Worm (Caenorhabditis elegans): ENCODE results near the gene H25K10.2.

H25K10.2 gene

ce11 chrIV:16210913-16211312, at the start of gene H25K10.2:
H25K10.2 (minus strand) TSS chrIV:16211013.
- TF ChIP-seq M03D4.4 (tag; optimal IDR thresholded peaks at IDR 0.05) (no peak), lin-13 (tag; optimal IDR thresholded peaks at IDR 0.05) (no peak), ham-2 (GFP tag; optimal IDR thresholded peaks at IDR 0.05) (no peak), unc-39 (tag; optimal IDR thresholded peaks at IDR 0.05) (no peak), nhr-12 (tag; optimal IDR thresholded peaks at IDR 0.05) (no peak), flh-1 (GFP tag; optimal IDR thresholded peaks at IDR 0.05) (no peak), blmp-1 (tag; optimal IDR thresholded peaks at IDR 0.05) (no peak), ceh-39 (tag; optimal IDR thresholded peaks at IDR 0.05) (no peak), unc-120 (tag; optimal IDR thresholded peaks at IDR 0.05; ENCODE audit: poor library complexity, severe bottlenecking) (no peak), tbx-8 (GFP tag; optimal IDR thresholded peaks at IDR 0.05) (no peak), nhr-237 (tag; optimal IDR thresholded peaks at IDR 0.05) (no peak), sem-2 (GFP tag; optimal IDR thresholded peaks at IDR 0.05) (no peak), bed-3 (GFP tag; optimal IDR thresholded peaks at IDR 0.05) (no peak), lsy-2 (tag; optimal IDR thresholded peaks at IDR 0.05) (no peak), sptf-1 (tag; optimal IDR thresholded peaks at IDR 0.05) (no peak), ces-1 (GFP tag; optimal IDR thresholded peaks at IDR 0.05) (no peak), ceh-83 (GFP tag; optimal IDR thresholded peaks at IDR 0.05) (no peak), hlh-1 (tag; optimal IDR thresholded peaks at IDR 0.05) (no peak), nhr-28 (tag; optimal IDR thresholded peaks at IDR 0.05) (no peak)

ce11 chrIV:16257330-16257729, 46.5 kb upstream of the H25K10.2 start, which contains the start of gene hlh-31:
hlh-31 (plus strand) TSS chrIV:16257630.
- TF ChIP-seq zip-8 (tag; optimal IDR thresholded peaks at IDR 0.05) (peak; percentile 8), mls-2 (tag; optimal IDR thresholded peaks at IDR 0.05) (no peak)

- TF ChIP-seq lin-32 (GFP tag; optimal IDR thresholded peaks at IDR 0.05) (no peak), M03D4.4 (tag; optimal IDR thresholded peaks at IDR 0.05) (no peak), lin-13 (tag; optimal IDR thresholded peaks at IDR 0.05) (no peak), ham-2 (GFP tag; optimal IDR thresholded peaks at IDR 0.05) (no peak), nhr-76 (tag; optimal IDR thresholded peaks at IDR 0.05) (no peak), nhr-12 (tag; optimal IDR thresholded peaks at IDR 0.05) (no peak), unc-39 (tag; optimal IDR thresholded peaks at IDR 0.05) (no peak), sem-2 (GFP tag; optimal IDR thresholded peaks at IDR 0.05) (no peak), unc-62 (GFP tag; optimal IDR thresholded peaks at IDR 0.05) (no peak), elt-1 (tag; optimal IDR thresholded peaks at IDR 0.05; ENCODE audit: borderline replicate concordance, insufficient read depth) (no peak), ceh-39 (tag; optimal IDR thresholded peaks at IDR 0.05) (no peak), flh-1 (GFP tag; optimal IDR thresholded peaks at IDR 0.05) (no peak)
Measured at ce11 chrIV:16254464-16254863, 43.7 kb upstream of the H25K10.2 start, which contains the start of gene hlh-17. hlh-17 (plus strand) TSS chrIV:16254764.

ce11 chrIV:16247131-16247530, 36.3 kb upstream of the H25K10.2 start, which contains the start of gene F38C2.1:
F38C2.1 (plus strand) TSS chrIV:16247431.
- TF ChIP-seq tbx-8 (GFP tag; optimal IDR thresholded peaks at IDR 0.05): no peak
- TF ChIP-seq nhr-76 (tag; optimal IDR thresholded peaks at IDR 0.05): no peak
- no peak for TF ChIP-seq nhr-237 (tag; optimal IDR thresholded peaks at IDR 0.05)
- no peak for TF ChIP-seq unc-39 (tag; optimal IDR thresholded peaks at IDR 0.05)
- no peak for TF ChIP-seq lsy-2 (tag; optimal IDR thresholded peaks at IDR 0.05)
- TF ChIP-seq M03D4.4 (tag; optimal IDR thresholded peaks at IDR 0.05): no peak
- TF ChIP-seq elt-3 (tag; optimal IDR thresholded peaks at IDR 0.05): no peak
- TF ChIP-seq zip-8 (tag; optimal IDR thresholded peaks at IDR 0.05): no peak
- TF ChIP-seq ceh-39 (tag; optimal IDR thresholded peaks at IDR 0.05): no peak
- no peak for TF ChIP-seq hlh-1 (tag; optimal IDR thresholded peaks at IDR 0.05)

- TF ChIP-seq nhr-12 (tag; optimal IDR thresholded peaks at IDR 0.05): no peak
- TF ChIP-seq pha-4 (tag; optimal IDR thresholded peaks at IDR 0.05): no peak
- TF ChIP-seq ham-2 (GFP tag; optimal IDR thresholded peaks at IDR 0.05): no peak
- TF ChIP-seq lsy-2 (tag; optimal IDR thresholded peaks at IDR 0.05): no peak
- no peak for TF ChIP-seq mab-5 (tag; optimal IDR thresholded peaks at IDR 0.05)
- no peak for TF ChIP-seq lin-32 (GFP tag; optimal IDR thresholded peaks at IDR 0.05)
- TF ChIP-seq flh-1 (GFP tag; optimal IDR thresholded peaks at IDR 0.05): no peak
- TF ChIP-seq unc-39 (tag; optimal IDR thresholded peaks at IDR 0.05): no peak
- no peak for TF ChIP-seq ceh-39 (tag; optimal IDR thresholded peaks at IDR 0.05)
- TF ChIP-seq nhr-76 (tag; optimal IDR thresholded peaks at IDR 0.05): no peak
- TF ChIP-seq ceh-43 (GFP tag; optimal IDR thresholded peaks at IDR 0.05): no peak
- TF ChIP-seq bed-3 (GFP tag; optimal IDR thresholded peaks at IDR 0.05): no peak
- no peak for TF ChIP-seq elt-1 (tag; optimal IDR thresholded peaks at IDR 0.05; ENCODE audit: borderline replicate concordance, insufficient read depth)
Measured at ce11 chrIV:16238555-16238954, 27.7 kb upstream of the H25K10.2 start, which contains the start of gene srw-61. srw-61 (minus strand) TSS chrIV:16238655.
